Fruit fly (Drosophila melanogaster) whole organism, embryonic: Measurements from ENCODE around the gene gro.
A peak's percentile ranks its signal among the peaks of the same experiment; 100 is the strongest.

ENCODE experiments used
- Aef1 ChIP-seq: fragments of 200-800 bp; sonication (Bioruptor generic); IDR thresholded peaks from 3 replicates; pipeline ENCODE4 v1.3.6; 2022; ENCODE audit warnings: missing biosample characterization, missing genetic modification characterization
- BEAF-32 ChIP-seq: fragments of 200-800 bp; sonication (Bioruptor generic); optimal IDR thresholded peaks from 3 replicates; lab custom pipeline; 2017; ENCODE audit warnings: missing biosample characterization, missing genetic modification characterization, mild to moderate bottlenecking, moderate library complexity, missing genetic modification reagents
- CG10431 ChIP-seq: fragments of 200-800 bp; sonication (Bioruptor generic); optimal IDR thresholded peaks from 3 replicates; lab custom pipeline; 2018; ENCODE audit warnings: missing biosample characterization, mild to moderate bottlenecking, missing genetic modification characterization
- CG10979 ChIP-seq: fragments of 200-800 bp; sonication (Bioruptor generic); optimal IDR thresholded peaks from 2 replicates; lab custom pipeline; 2018; ENCODE audit warnings: missing biosample characterization, mild to moderate bottlenecking, missing genetic modification characterization, moderate library complexity
- CG12236 ChIP-seq: fragments of 200-800 bp; sonication (Bioruptor generic); optimal IDR thresholded peaks from 2 replicates; lab custom pipeline; 2016; ENCODE audit warnings: missing biosample characterization, missing genetic modification characterization
- CG13424 ChIP-seq: fragments of 200-800 bp; sonication (Bioruptor generic); optimal IDR thresholded peaks from 2 replicates; lab custom pipeline; 2019; ENCODE audit warnings: missing biosample characterization, mild to moderate bottlenecking, missing genetic modification characterization, moderate library complexity
- CG1647 ChIP-seq: fragments of 200-800 bp; sonication (Bioruptor generic); optimal IDR thresholded peaks from 3 replicates; lab custom pipeline; 2016; ENCODE audit warnings: missing biosample characterization, missing genetic modification characterization
- CG16863 ChIP-seq: fragments of 200-800 bp; sonication (Bioruptor generic); optimal IDR thresholded peaks from 3 replicates; lab custom pipeline; 2016; ENCODE audit warnings: missing biosample characterization, missing genetic modification characterization
- CG18764 ChIP-seq: fragments of 200-800 bp; sonication (Bioruptor generic); optimal IDR thresholded peaks from 3 replicates; lab custom pipeline; 2016; ENCODE audit warnings: missing biosample characterization, missing genetic modification characterization
- CG30431 ChIP-seq: fragments of 200-800 bp; sonication (Bioruptor generic); optimal IDR thresholded peaks from 2 replicates; lab custom pipeline; 2017; ENCODE audit warnings: missing biosample characterization, missing genetic modification characterization
- CG42726 ChIP-seq: fragments of 200-800 bp; sonication (Bioruptor generic); IDR thresholded peaks from 2 replicates; pipeline ENCODE4 v1.3.6; 2022; ENCODE audit warnings: missing biosample characterization, missing genetic modification characterization; ENCODE audit not compliant: partially characterized antibody
- CG4360 ChIP-seq: fragments of 200-800 bp; sonication (Bioruptor generic); IDR thresholded peaks from 2 replicates; pipeline ENCODE4 v1.3.6; 2022; ENCODE audit warnings: missing biosample characterization, missing genetic modification characterization
- CG5245 ChIP-seq: fragments of 200-800 bp; sonication (Bioruptor generic); optimal IDR thresholded peaks from 3 replicates; lab custom pipeline; 2016; ENCODE audit warnings: missing biosample characterization, missing genetic modification characterization
- CG6683 ChIP-seq: fragments of 200-800 bp; sonication (Bioruptor generic); optimal IDR thresholded peaks from 2 replicates; lab custom pipeline; 2017; ENCODE audit warnings: missing biosample characterization, mild to moderate bottlenecking, missing genetic modification characterization, missing genetic modification reagents
- CG8290 ChIP-seq, 3 experiments: fragments of 200-800 bp; sonication (Bioruptor generic); optimal IDR thresholded peaks; 2 replicates each; lab custom pipeline; 2016 to 2019; ENCODE audit warnings: missing biosample characterization in 3 of 3, missing genetic modification characterization in 3 of 3, mild to moderate bottlenecking in 2 of 3, moderate library complexity in 1 of 3
- CG8359 ChIP-seq: fragments of 200-800 bp; sonication (Bioruptor generic); optimal IDR thresholded peaks from 2 replicates; lab custom pipeline; 2017; ENCODE audit warnings: missing biosample characterization, mild to moderate bottlenecking, missing genetic modification characterization, borderline replicate concordance
- CTCF ChIP-seq: fragments of 200-800 bp; sonication (Bioruptor generic); optimal IDR thresholded peaks from 2 replicates; lab custom pipeline; 2017; ENCODE audit warnings: missing biosample characterization, mild to moderate bottlenecking, missing genetic modification characterization, moderate library complexity
- Dp ChIP-seq: fragments of 200-800 bp; sonication (Bioruptor generic); optimal IDR thresholded peaks from 2 replicates; lab custom pipeline; 2018; ENCODE audit warnings: missing biosample characterization, mild to moderate bottlenecking, missing genetic modification characterization, moderate library complexity
- E2f1 ChIP-seq: fragments of 200-800 bp; sonication (Bioruptor generic); IDR thresholded peaks from 2 replicates; pipeline ENCODE4 v1.3.6; 2022; ENCODE audit warnings: missing biosample characterization, missing genetic modification characterization
- Fer1 ChIP-seq: fragments of 200-800 bp; sonication (Bioruptor generic); optimal IDR thresholded peaks from 2 replicates; lab custom pipeline; 2017; ENCODE audit warnings: missing biosample characterization, mild to moderate bottlenecking, missing genetic modification characterization
- H15 ChIP-seq: fragments of 200-800 bp; sonication (Bioruptor generic); IDR thresholded peaks from 3 replicates; pipeline ENCODE4 v1.3.6; 2022; ENCODE audit warnings: missing biosample characterization, missing genetic modification characterization
- HLHmδ ChIP-seq: fragments of 200-800 bp; sonication (Bioruptor generic); optimal IDR thresholded peaks from 2 replicates; lab custom pipeline; 2018; ENCODE audit warnings: missing biosample characterization, mild to moderate bottlenecking, missing genetic modification characterization, moderate library complexity
- Hmr ChIP-seq: fragments of 200-800 bp; sonication (Bioruptor generic); optimal IDR thresholded peaks from 3 replicates; lab custom pipeline; 2017; ENCODE audit warnings: mild to moderate bottlenecking, missing biosample characterization, missing genetic modification reagents, missing genetic modification characterization
- NfI ChIP-seq: fragments of 200-800 bp; sonication (Bioruptor generic); optimal IDR thresholded peaks from 3 replicates; lab custom pipeline; 2018; ENCODE audit warnings: missing biosample characterization, mild to moderate bottlenecking, missing genetic modification characterization, moderate library complexity
- Sox102F ChIP-seq: fragments of 200-800 bp; sonication (Bioruptor generic); optimal IDR thresholded peaks from 2 replicates; lab custom pipeline; 2018; ENCODE audit warnings: missing biosample characterization, mild to moderate bottlenecking, missing genetic modification characterization, moderate library complexity
- ap ChIP-seq: fragments of 200-800 bp; sonication (Bioruptor generic); IDR thresholded peaks from 2 replicates; pipeline ENCODE4 v1.3.6; 2022; ENCODE audit warnings: missing biosample characterization, missing genetic modification characterization
- az2 ChIP-seq: fragments of 200-800 bp; sonication (Bioruptor generic); optimal IDR thresholded peaks from 3 replicates; lab custom pipeline; 2016; ENCODE audit warnings: missing biosample characterization, missing genetic modification characterization
- bsh ChIP-seq, 2 experiments: fragments of 200-800 bp; sonication (Bioruptor generic); optimal IDR thresholded peaks; 2 replicates each; lab custom pipeline; 2017 to 2018; ENCODE audit warnings: mild to moderate bottlenecking in 2 of 2, missing biosample characterization in 2 of 2, missing genetic modification characterization in 2 of 2, moderate library complexity in 1 of 2
- chinmo ChIP-seq: fragments of 200-800 bp; sonication (Bioruptor generic); IDR thresholded peaks from 4 replicates; pipeline ENCODE4 v1.3.6; 2022; ENCODE audit warnings: missing biosample characterization, missing genetic modification characterization; ENCODE audit not compliant: partially characterized antibody
- croc ChIP-seq: fragments of 200-800 bp; sonication (Bioruptor generic); conservative IDR thresholded peaks from 3 replicates; pipeline ENCODE4 v1.3.6; 2022; ENCODE audit warnings: missing biosample characterization, missing genetic modification characterization
- dimm ChIP-seq: fragments of 200-800 bp; sonication (Bioruptor generic); IDR thresholded peaks from 2 replicates; pipeline ENCODE4 v1.3.6; 2022; ENCODE audit warnings: missing biosample characterization, missing genetic modification characterization
- en ChIP-seq: fragments of 200-800 bp; sonication (Bioruptor generic); optimal IDR thresholded peaks from 2 replicates; lab custom pipeline; 2016; ENCODE audit warnings: missing biosample characterization, missing genetic modification characterization
- eve ChIP-seq, 2 experiments: fragments of >200 bp; optimal IDR thresholded peaks; 2 replicates each; lab custom pipeline; 2017; ENCODE audit warnings: missing biosample characterization in 2 of 2, missing genetic modification characterization in 2 of 2
- gem ChIP-seq: fragments of 200-800 bp; sonication (Bioruptor generic); optimal IDR thresholded peaks from 2 replicates; lab custom pipeline; 2019; ENCODE audit warnings: missing biosample characterization, mild to moderate bottlenecking, missing genetic modification characterization, moderate library complexity
- h ChIP-seq: fragments of >200 bp; optimal IDR thresholded peaks from 2 replicates; lab custom pipeline; 2017
- her ChIP-seq: fragments of 200-800 bp; sonication (Bioruptor generic); optimal IDR thresholded peaks from 2 replicates; lab custom pipeline; 2016; ENCODE audit warnings: missing biosample characterization, missing genetic modification characterization
- ken ChIP-seq: fragments of 200-800 bp; sonication (Bioruptor generic); IDR thresholded peaks from 3 replicates; pipeline ENCODE4 v1.3.6; 2022; ENCODE audit warnings: missing biosample characterization, missing genetic modification characterization
- lilli ChIP-seq: fragments of 200-800 bp; sonication (Bioruptor generic); optimal IDR thresholded peaks from 3 replicates; lab custom pipeline; 2016; ENCODE audit warnings: missing biosample characterization, missing genetic modification characterization
- lov ChIP-seq, 2 experiments: fragments of 200-800 bp in 1 of 2; fragments of >200 bp in 1 of 2; sonication (Bioruptor generic) in 1 of 2; IDR thresholded peaks in 1 of 2; optimal IDR thresholded peaks in 1 of 2; 2 replicates in 1 of 2; 3 replicates in 1 of 2; pipeline versions ENCODE4 v1.3.6 to Lab custom; 2017 to 2022; ENCODE audit warnings: missing biosample characterization in 1 of 2, missing genetic modification characterization in 1 of 2
- psq ChIP-seq: fragments of 200-800 bp; sonication (Bioruptor generic); optimal IDR thresholded peaks from 2 replicates; lab custom pipeline; 2017; ENCODE audit warnings: missing biosample characterization, missing genetic modification characterization
- pzg ChIP-seq: fragments of 200-800 bp; sonication (Bioruptor generic); optimal IDR thresholded peaks from 3 replicates; lab custom pipeline; 2018; ENCODE audit warnings: missing biosample characterization, mild to moderate bottlenecking, missing genetic modification characterization, moderate library complexity
- schlank ChIP-seq: fragments of 200-800 bp; sonication (Bioruptor generic); optimal IDR thresholded peaks from 2 replicates; lab custom pipeline; 2018; ENCODE audit warnings: missing biosample characterization, mild to moderate bottlenecking, missing genetic modification characterization
- seq ChIP-seq: fragments of 200-800 bp; sonication (Bioruptor generic); IDR thresholded peaks from 2 replicates; pipeline ENCODE4 v1.3.6; 2022; ENCODE audit warnings: missing biosample characterization, missing genetic modification characterization
- shn ChIP-seq: fragments of 200-800 bp; sonication (Bioruptor generic); optimal IDR thresholded peaks from 3 replicates; lab custom pipeline; 2016; ENCODE audit warnings: missing biosample characterization, missing genetic modification characterization
- tap ChIP-seq: fragments of 200-800 bp; optimal IDR thresholded peaks from 3 replicates; lab custom pipeline; 2019; ENCODE audit warnings: missing biosample characterization, mild to moderate bottlenecking, missing genetic modification characterization, moderate library complexity
- tx ChIP-seq: fragments of 200-800 bp; sonication (Bioruptor generic); optimal IDR thresholded peaks from 2 replicates; lab custom pipeline; 2016; ENCODE audit warnings: missing biosample characterization, missing genetic modification characterization
- usp ChIP-seq: fragments of >200 bp; optimal IDR thresholded peaks from 2 replicates; lab custom pipeline; 2017; ENCODE audit warnings: missing biosample characterization, missing genetic modification characterization
- wek ChIP-seq: fragments of 200-800 bp; sonication (Bioruptor generic); optimal IDR thresholded peaks from 3 replicates; lab custom pipeline; 2018; ENCODE audit warnings: missing biosample characterization, mild to moderate bottlenecking, missing genetic modification characterization, moderate library complexity

Gene gro

DNA sequence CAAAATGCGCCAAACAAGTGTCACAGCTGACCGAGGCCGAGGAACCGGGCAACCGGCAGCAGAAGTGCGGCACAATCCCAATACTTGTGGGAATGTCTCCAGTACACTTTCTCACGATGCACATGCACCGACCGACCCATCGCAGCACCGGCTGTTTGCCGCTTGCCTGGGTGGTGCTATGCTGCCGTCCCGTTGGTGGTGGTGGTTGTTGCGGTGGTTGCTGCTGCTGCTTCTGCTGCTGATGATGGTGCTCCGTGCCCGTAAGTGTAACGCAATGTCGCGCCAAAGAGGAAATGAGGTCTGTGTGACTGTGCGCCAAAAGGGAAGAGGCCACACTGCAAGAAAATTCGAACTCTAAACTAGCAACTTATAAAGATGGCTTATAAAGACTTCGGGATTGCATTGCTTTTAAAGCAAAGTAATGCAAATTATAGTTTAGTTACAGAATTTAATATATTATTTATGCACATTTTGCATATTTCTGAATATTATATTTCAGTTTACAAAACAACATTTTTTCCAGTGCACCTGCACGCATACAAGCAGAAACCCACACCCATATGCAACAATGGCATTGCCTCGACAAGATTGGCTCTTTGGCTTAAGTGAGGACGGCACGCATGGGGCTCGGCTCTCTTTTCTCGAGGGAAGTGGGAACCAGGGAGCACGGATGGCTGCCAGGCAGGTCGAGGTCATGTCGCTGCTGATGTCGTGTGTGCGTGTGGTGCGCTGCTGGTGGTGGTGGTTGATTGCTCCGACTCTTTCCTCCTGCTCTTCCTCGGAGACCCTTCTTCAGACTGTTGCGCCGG, 45.1 kb upstream of the gro start, which contains the start of gene CG43116 (continued):
- TF ChIP-seq gem (peak; percentile 96), CG30431 (GFP tag; lab: Kevin White, UChicago) (peak; percentile 89), CG1647 (GFP tag; lab: Kevin White, UChicago) (peak; percentile 46), ap (GFP tag; lab: Robert Waterston, UW) (peak; percentile 79), pzg (GFP tag; lab: Kevin White, UChicago) (no peak), CG6683 (GFP tag; lab: Kevin White, UChicago) (no peak), CG42726 (GFP tag; lab: Robert Waterston, UW) (0 out of 2 replicates have a peak, but pooled peaks have one; percentile 3), CG16863 (peak; percentile 64), CG4360 (GFP tag; lab: Robert Waterston, UW) (peak; percentile 54), her (GFP tag; lab: Kevin White, UChicago) (no peak), chinmo (no peak), CTCF (peak; percentile 36), shn (peak; percentile 29), CG18764 (peak; percentile 80), tx (GFP tag; lab: Kevin White, UChicago) (peak; percentile 34), psq (GFP tag; lab: Kevin White, UChicago) (peak; percentile 71), CG10979 (tag; lab: Kevin White, UChicago) (peak; percentile 92), Dp (GFP tag; lab: Kevin White, UChicago) (no peak), tap (peak; percentile 80), Fer1 (no peak), CG12236 (GFP tag; lab: Kevin White, UChicago) (peak; percentile 79), CG5245 (GFP tag; lab: Kevin White, UChicago) (peak; percentile 86), usp (no peak), BEAF-32 (no peak), seq (GFP tag; lab: Robert Waterston, UW) (0 out of 2 replicates have a peak, but pooled peaks have one; percentile 48), schlank (no peak), wek (GFP tag; lab: Kevin White, UChicago) (peak; percentile 57), CG13424 (tag; lab: Kevin White, UChicago) (peak; percentile 88), en (GFP tag; lab: Kevin White, UChicago) (peak; percentile 68), CG10431 (GFP tag; lab: Kevin White, UChicago) (no peak), NfI (no peak), croc (GFP tag; lab: Robert Waterston, UW) (peak; percentile 92), lov (optimal IDR thresholded peaks at IDR 0.05; lab: Kevin White, UChicago) (no peak), lov (GFP tag; IDR thresholded peaks at IDR 0.05; lab: Robert Waterston, UW) (peak; percentile 87; the same call in 2 of the 3 replicates), az2 (GFP tag; lab: Kevin White, UChicago) (peak; percentile 91), CG8359 (GFP tag; lab: Kevin White, UChicago) (peak; percentile 74), eve (GFP tag; optimal IDR thresholded peaks at IDR 0.05; lab: Kevin White, UChicago) (no peak), ken (GFP tag; lab: Robert Waterston, UW) (peak; percentile 78), Sox102F (GFP tag; lab: Kevin White, UChicago) (peak; percentile 90), CG8290 (GFP tag; optimal IDR thresholded peaks at IDR 0.05; lab: Kevin White, UChicago) (peak; percentile 93), CG8290 (tag; optimal IDR thresholded peaks at IDR 0.05; lab: Kevin White, UChicago) (peak in 1 of 2 experiments; percentile 82), bsh (GFP tag; optimal IDR thresholded peaks at IDR 0.05; lab: Kevin White, UChicago) (peak; percentile 85 to 97), Hmr (no peak), E2f1 (peak; percentile 78), lilli (no peak), HLHmδ (GFP tag; lab: Kevin White, UChicago) (peak; percentile 100), h (no peak), Aef1 (no peak), H15 (GFP tag; lab: Robert Waterston, UW) (peak; percentile 78), dimm (GFP tag; lab: Robert Waterston, UW) (peak; percentile 49)
